Worm (Caenorhabditis elegans) whole organism, L2 larva: ENCODE data around the gene npax-1.
A peak's percentile ranks its signal among the peaks of the same experiment; 100 is the strongest.

ENCODE experiments used
- C34F6.9 ChIP-seq: fragments of 150-350 bp; optimal IDR thresholded peaks from 2 replicates; lab custom pipeline; 2014; ENCODE audit warnings: missing biosample characterization, missing genetic modification characterization
- F13H6.1 ChIP-seq: sonication (generic microtip); optimal IDR thresholded peaks from 2 replicates; lab custom pipeline; 2016; ENCODE audit warnings: missing genetic modification characterization, missing compliant biosample characterization
- Y55F3AM.14 ChIP-seq: fragments of 200-800 bp; sonication (Bioruptor generic); optimal IDR thresholded peaks from 2 replicates; lab custom pipeline; 2018; ENCODE audit warnings: mild to moderate bottlenecking, missing genetic modification characterization, missing compliant biosample characterization
- ama-1 ChIP-seq: fragments of 150-350 bp; optimal IDR thresholded peaks from 2 replicates; lab custom pipeline; 2018; ENCODE audit warnings: inconsistent platforms
- blmp-1 ChIP-seq: sonication (generic microtip); optimal IDR thresholded peaks from 2 replicates; lab custom pipeline; 2017; ENCODE audit warnings: missing genetic modification characterization, mild to moderate bottlenecking, missing compliant biosample characterization, antibody characterized with exemption, moderate library complexity; ENCODE audit not compliant: insufficient read depth
- ceh-82 ChIP-seq: fragments of 150-350 bp; optimal IDR thresholded peaks from 2 replicates; lab custom pipeline; 2014; ENCODE audit warnings: missing biosample characterization, missing genetic modification characterization
- crh-2 ChIP-seq: sonication (generic microtip); optimal IDR thresholded peaks from 2 replicates; lab custom pipeline; 2017; ENCODE audit warnings: missing biosample characterization, missing genetic modification characterization
- dmd-4 ChIP-seq: sonication (generic microtip); optimal IDR thresholded peaks from 2 replicates; lab custom pipeline; 2017; ENCODE audit warnings: missing biosample characterization, missing genetic modification characterization
- elt-1 ChIP-seq: fragments of 150-350 bp; optimal IDR thresholded peaks from 2 replicates; lab custom pipeline; 2014; ENCODE audit warnings: missing biosample characterization, missing genetic modification characterization
- elt-3 ChIP-seq: sonication (generic microtip); optimal IDR thresholded peaks from 2 replicates; lab custom pipeline; 2017; ENCODE audit warnings: missing biosample characterization, missing genetic modification characterization
- fos-1 ChIP-seq: fragments of 150-350 bp; optimal IDR thresholded peaks from 2 replicates; lab custom pipeline; 2014; ENCODE audit warnings: missing biosample characterization, missing genetic modification characterization
- lin-11 ChIP-seq: fragments of 150-350 bp; sonication (generic microtip); optimal IDR thresholded peaks from 2 replicates; lab custom pipeline; 2014; ENCODE audit warnings: missing biosample characterization, missing genetic modification characterization, inconsistent platforms, mixed read lengths
- lin-13 ChIP-seq: fragments of 150-350 bp; optimal IDR thresholded peaks from 2 replicates; lab custom pipeline; 2014; ENCODE audit warnings: missing biosample characterization, missing genetic modification reagents, missing genetic modification characterization
- lin-39 ChIP-seq: fragments of 150-350 bp; optimal IDR thresholded peaks from 2 replicates; lab custom pipeline; 2014; ENCODE audit warnings: missing biosample characterization, missing genetic modification reagents, missing genetic modification characterization
- lsy-2 ChIP-seq, 2 experiments: fragments of 150-350 bp in 1 of 2; sonication (generic microtip) in 1 of 2; optimal IDR thresholded peaks; 2 replicates each; lab custom pipeline; 2014 to 2017; ENCODE audit warnings: missing biosample characterization in 2 of 2, missing genetic modification characterization in 2 of 2
- mab-5 ChIP-seq: fragments of 150-350 bp; optimal IDR thresholded peaks from 2 replicates; lab custom pipeline; 2014; ENCODE audit warnings: missing biosample characterization, missing genetic modification characterization
- mbf-1 ChIP-seq: sonication (generic microtip); optimal IDR thresholded peaks from 2 replicates; lab custom pipeline; 2017; ENCODE audit warnings: missing biosample characterization, missing genetic modification characterization
- mdl-1 ChIP-seq, 2 experiments: fragments of 150-350 bp in 1 of 2; sonication (generic microtip) in 1 of 2; optimal IDR thresholded peaks; 2 replicates each; lab custom pipeline; 2017; ENCODE audit warnings: missing biosample characterization in 2 of 2, missing genetic modification characterization in 2 of 2
- nhr-11 ChIP-seq: fragments of 150-350 bp; optimal IDR thresholded peaks from 2 replicates; lab custom pipeline; 2014; ENCODE audit warnings: missing biosample characterization, missing genetic modification characterization
- nhr-12 ChIP-seq: fragments of 150-350 bp; optimal IDR thresholded peaks from 2 replicates; lab custom pipeline; 2014; ENCODE audit warnings: missing biosample characterization, missing genetic modification characterization
- nhr-129 ChIP-seq: fragments of 150-350 bp; optimal IDR thresholded peaks from 2 replicates; lab custom pipeline; 2014; ENCODE audit warnings: missing biosample characterization, missing genetic modification characterization
- nhr-21 ChIP-seq: fragments of 150-350 bp; optimal IDR thresholded peaks from 2 replicates; lab custom pipeline; 2014; ENCODE audit warnings: missing biosample characterization, missing genetic modification characterization
- nhr-23 ChIP-seq: fragments of 150-350 bp; optimal IDR thresholded peaks from 2 replicates; lab custom pipeline; 2014; ENCODE audit warnings: missing biosample characterization, missing genetic modification reagents, missing genetic modification characterization
- nhr-237 ChIP-seq: fragments of 150-350 bp; optimal IDR thresholded peaks from 2 replicates; lab custom pipeline; 2014; ENCODE audit warnings: missing biosample characterization, missing genetic modification characterization
- nhr-25 ChIP-seq: fragments of 150-350 bp; sonication (generic microtip); optimal IDR thresholded peaks from 3 replicates; lab custom pipeline; 2014; ENCODE audit warnings: missing biosample characterization, missing genetic modification characterization
- nhr-6 ChIP-seq: fragments of 150-350 bp; optimal IDR thresholded peaks from 2 replicates; lab custom pipeline; 2014; ENCODE audit warnings: missing biosample characterization, missing genetic modification characterization
- peb-1 ChIP-seq: fragments of 150-350 bp; optimal IDR thresholded peaks from 2 replicates; lab custom pipeline; 2014; ENCODE audit warnings: missing biosample characterization, missing genetic modification characterization
- sem-4 ChIP-seq: fragments of 150-350 bp; optimal IDR thresholded peaks from 2 replicates; lab custom pipeline; 2014; ENCODE audit warnings: missing biosample characterization, missing genetic modification reagents, missing genetic modification characterization
- sma-3 ChIP-seq: sonication (generic microtip); optimal IDR thresholded peaks from 2 replicates; lab custom pipeline; 2016; ENCODE audit warnings: missing genetic modification reagents, missing genetic modification characterization, missing compliant biosample characterization
- sma-9 ChIP-seq, 2 experiments: fragments of 150-350 bp in 1 of 2; sonication (generic microtip) in 1 of 2; optimal IDR thresholded peaks; 2 replicates each; lab custom pipeline; 2014 to 2016; ENCODE audit warnings: missing genetic modification characterization in 2 of 2, mild to moderate bottlenecking in 1 of 2, missing biosample characterization in 1 of 2, missing compliant biosample characterization in 1 of 2, missing genetic modification reagents in 1 of 2, moderate library complexity in 1 of 2
- snpc-4 ChIP-seq: fragments of 150-350 bp; optimal IDR thresholded peaks from 2 replicates; lab custom pipeline; 2014; ENCODE audit warnings: missing biosample characterization, missing genetic modification characterization
- unc-55 ChIP-seq: fragments of 150-350 bp; sonication (generic microtip); optimal IDR thresholded peaks from 3 replicates; lab custom pipeline; 2014; ENCODE audit warnings: missing biosample characterization, missing genetic modification reagents, missing genetic modification characterization
- unc-62 ChIP-seq: fragments of 150-350 bp; optimal IDR thresholded peaks from 2 replicates; lab custom pipeline; 2014; ENCODE audit warnings: missing biosample characterization, missing genetic modification reagents, missing genetic modification characterization
- zag-1 ChIP-seq: fragments of 150-350 bp; optimal IDR thresholded peaks from 2 replicates; lab custom pipeline; 2014; ENCODE audit warnings: missing biosample characterization, missing genetic modification characterization
- ztf-1 ChIP-seq: fragments of 200-800 bp; sonication (Bioruptor generic); conservative IDR thresholded peaks from 2 replicates; pipeline ENCODE4 v1.3.6; 2022; ENCODE audit warnings: missing genetic modification characterization, missing compliant biosample characterization
- ztf-4 ChIP-seq: fragments of 150-350 bp; optimal IDR thresholded peaks from 2 replicates; lab custom pipeline; 2014; ENCODE audit warnings: missing biosample characterization, missing genetic modification characterization

npax-1 gene

ce11 chrII:7326997-7327396 lies 4.1 kb downstream of the npax-1 start:
- peak; percentile 75 for TF ChIP-seq F13H6.1 (tag; lab: Kevin White, UChicago)
- TF ChIP-seq ceh-82, result no peak
- peak; percentile 48 for TF ChIP-seq mab-5 (tag; lab: Kevin White, UChicago)
- TF ChIP-seq sma-9 (GFP tag; optimal IDR thresholded peaks at IDR 0.05; lab: Kevin White, UChicago), result peak; percentile 62
- no peak for TF ChIP-seq sma-9 (tag; optimal IDR thresholded peaks at IDR 0.05; lab: Kevin White, UChicago)
- no peak for TF ChIP-seq dmd-4 (tag; lab: Kevin White, UChicago)
- TF ChIP-seq C34F6.9 (tag; lab: Kevin White, UChicago), result peak; percentile 76
- peak; percentile 39 for TF ChIP-seq crh-2 (tag; lab: Kevin White, UChicago)
- TF ChIP-seq ztf-4 (tag; lab: Kevin White, UChicago), result peak; percentile 12
- TF ChIP-seq unc-55 (GFP tag; lab: Kevin White, UChicago), result peak; percentile 64
- TF ChIP-seq nhr-6 (tag; lab: Kevin White, UChicago), result no peak
- TF ChIP-seq nhr-237 (tag; lab: Kevin White, UChicago), result no peak
- TF ChIP-seq lin-11 (tag; lab: Kevin White, UChicago), result peak; percentile 43
- peak; percentile 79 for TF ChIP-seq nhr-129 (tag; lab: Kevin White, UChicago)
- peak; percentile 48 to 53 for TF ChIP-seq mdl-1 (tag; optimal IDR thresholded peaks at IDR 0.05; lab: Kevin White, UChicago)
- TF ChIP-seq lsy-2 (tag; optimal IDR thresholded peaks at IDR 0.05; lab: Kevin White, UChicago), result peak in 1 of 2 experiments; percentile 65
- peak; percentile 71 for TF ChIP-seq zag-1
- peak; percentile 51 for TF ChIP-seq Y55F3AM.14 (GFP tag; lab: Kevin White, UChicago)
- no peak for TF ChIP-seq ztf-1 (GFP tag; lab: Robert Waterston, UW)
- peak; percentile 52 for TF ChIP-seq sem-4
- TF ChIP-seq nhr-23 (tag; lab: Kevin White, UChicago), result no peak

- TF ChIP-seq peb-1 (tag; lab: Kevin White, UChicago), result no peak
- TF ChIP-seq crh-2 (tag; lab: Kevin White, UChicago), result no peak
- no peak for TF ChIP-seq nhr-25 (tag; lab: Kevin White, UChicago)
- no peak for TF ChIP-seq ztf-4 (tag; lab: Kevin White, UChicago)
- TF ChIP-seq elt-3 (tag; lab: Kevin White, UChicago), result no peak
- TF ChIP-seq blmp-1 (tag; lab: Kevin White, UChicago), result no peak
- no peak for TF ChIP-seq lin-13 (GFP tag; lab: Kevin White, UChicago)
- no peak for TF ChIP-seq sma-3 (GFP tag; lab: Kevin White, UChicago)
- no peak for TF ChIP-seq sem-4
- TF ChIP-seq mab-5 (tag; lab: Kevin White, UChicago), result no peak
- TF ChIP-seq mdl-1 (tag; optimal IDR thresholded peaks at IDR 0.05; lab: Kevin White, UChicago), result no peak
- no peak for TF ChIP-seq nhr-6 (tag; lab: Kevin White, UChicago)
- TF ChIP-seq nhr-21 (tag; lab: Kevin White, UChicago), result no peak
These were observed 4.9 kb downstream of the npax-1 start for ce11 chrII:7326199-7326598.

- TF ChIP-seq crh-2 (tag; lab: Kevin White, UChicago) (peak; percentile 86), C34F6.9 (tag; lab: Kevin White, UChicago) (peak; percentile 44), ama-1 (lab: Kevin White, UChicago) (peak; percentile 16), dmd-4 (tag; lab: Kevin White, UChicago) (no peak), nhr-129 (tag; lab: Kevin White, UChicago) (peak; percentile 25), lsy-2 (tag; optimal IDR thresholded peaks at IDR 0.05; lab: Kevin White, UChicago) (peak in 1 of 2 experiments; percentile 50), F13H6.1 (tag; lab: Kevin White, UChicago) (peak; percentile 23), nhr-237 (tag; lab: Kevin White, UChicago) (no peak), nhr-6 (tag; lab: Kevin White, UChicago) (no peak), unc-55 (GFP tag; lab: Kevin White, UChicago) (peak; percentile 55), sem-4 (peak; percentile 19), fos-1 (tag; lab: Kevin White, UChicago) (peak; percentile 4), sma-9 (GFP tag; optimal IDR thresholded peaks at IDR 0.05; lab: Kevin White, UChicago) (peak; percentile 52), sma-9 (tag; optimal IDR thresholded peaks at IDR 0.05; lab: Kevin White, UChicago) (no peak)
These were observed 6.1 kb downstream of the npax-1 start for ce11 chrII:7325063-7325480.

- TF ChIP-seq mab-5 (tag; lab: Kevin White, UChicago) (no peak), unc-55 (GFP tag; lab: Kevin White, UChicago) (peak; percentile 44)
- TF ChIP-seq, all 48 proteins: peak for 1
These were observed 7.2 kb downstream of the npax-1 start, which contains the start of gene F21D12.3 for ce11 chrII:7323925-7324324. Gene F21D12.3, minus strand, starts transcription at chrII:7324025.

- TF ChIP-seq nhr-11 (tag; lab: Kevin White, UChicago) (no peak), ztf-4 (tag; lab: Kevin White, UChicago) (peak; percentile 63), ztf-1 (GFP tag; lab: Robert Waterston, UW) (no peak), sma-9 (GFP tag; optimal IDR thresholded peaks at IDR 0.05; lab: Kevin White, UChicago) (peak; percentile 84), sma-9 (tag; optimal IDR thresholded peaks at IDR 0.05; lab: Kevin White, UChicago) (no peak), nhr-6 (tag; lab: Kevin White, UChicago) (peak; percentile 53), nhr-129 (tag; lab: Kevin White, UChicago) (peak; percentile 82), elt-1 (tag; lab: Kevin White, UChicago) (no peak), lin-39 (tag; lab: Kevin White, UChicago) (no peak), unc-62 (no peak), crh-2 (tag; lab: Kevin White, UChicago) (peak; percentile 22), ama-1 (lab: Kevin White, UChicago) (no peak), nhr-12 (tag; lab: Kevin White, UChicago) (no peak), C34F6.9 (tag; lab: Kevin White, UChicago) (peak; percentile 57), snpc-4 (tag; lab: Kevin White, UChicago) (no peak), F13H6.1 (tag; lab: Kevin White, UChicago) (peak; percentile 83), ceh-82 (no peak), mbf-1 (no peak), elt-3 (tag; lab: Kevin White, UChicago) (no peak), lin-13 (GFP tag; lab: Kevin White, UChicago) (peak; percentile 18), mdl-1 (tag; optimal IDR thresholded peaks at IDR 0.05; lab: Kevin White, UChicago) (peak in 1 of 2 experiments; percentile 25), lsy-2 (tag; optimal IDR thresholded peaks at IDR 0.05; lab: Kevin White, UChicago) (peak in 1 of 2 experiments; percentile 48)
These were observed 7.8 kb downstream of the npax-1 start for ce11 chrII:7323317-7323716.
